Fruit fly (Drosophila melanogaster) whole organism, adult: ENCODE measurements around the gene CG15922.

Source experiments
- CG11617 ChIP-seq: fragments of 200-800 bp; sonication (Bioruptor generic); optimal IDR thresholded peaks from 2 replicates; lab custom pipeline; 2017; ENCODE audit warnings: mild to moderate bottlenecking, missing biosample characterization, missing genetic modification reagents, missing genetic modification characterization
- CG12768 ChIP-seq: fragments of 200-800 bp; sonication (Bioruptor generic); optimal IDR thresholded peaks from 2 replicates; lab custom pipeline; 2017; ENCODE audit warnings: missing biosample characterization, missing genetic modification characterization, mild to moderate bottlenecking, moderate library complexity, missing genetic modification reagents
- CG14711 ChIP-seq: fragments of 200-800 bp; sonication (Bioruptor generic); optimal IDR thresholded peaks from 2 replicates; lab custom pipeline; 2018; ENCODE audit warnings: missing biosample characterization, mild to moderate bottlenecking, missing genetic modification characterization, moderate library complexity
- CG1620 ChIP-seq: fragments of 200-800 bp; sonication (Bioruptor generic); optimal IDR thresholded peaks from 2 replicates; lab custom pipeline; 2016; ENCODE audit warnings: missing biosample characterization, missing genetic modification characterization
- CG33017 ChIP-seq: fragments of 200-800 bp; sonication (Bioruptor generic); optimal IDR thresholded peaks from 2 replicates; lab custom pipeline; 2018; ENCODE audit warnings: missing biosample characterization, mild to moderate bottlenecking, missing genetic modification characterization, moderate library complexity
- CG5204 ChIP-seq: fragments of 200-800 bp; sonication (Bioruptor generic); optimal IDR thresholded peaks from 2 replicates; lab custom pipeline; 2016; ENCODE audit warnings: missing biosample characterization, missing genetic modification characterization
- CG7045 ChIP-seq: fragments of 200-800 bp; sonication (Bioruptor generic); optimal IDR thresholded peaks from 2 replicates; lab custom pipeline; 2017; ENCODE audit warnings: missing biosample characterization, mild to moderate bottlenecking, missing genetic modification characterization
- CG7101 ChIP-seq: fragments of 200-800 bp; sonication (Bioruptor generic); optimal IDR thresholded peaks from 2 replicates; lab custom pipeline; 2018; ENCODE audit warnings: missing biosample characterization, mild to moderate bottlenecking, missing genetic modification characterization, moderate library complexity
- Clk ChIP-seq: fragments of 200-800 bp; sonication (Bioruptor generic); optimal IDR thresholded peaks from 2 replicates; lab custom pipeline; 2017; ENCODE audit warnings: missing biosample characterization, missing genetic modification characterization
- Crg-1 ChIP-seq: fragments of 200-800 bp; sonication (Bioruptor generic); optimal IDR thresholded peaks from 2 replicates; lab custom pipeline; 2016; ENCODE audit warnings: missing biosample characterization, missing genetic modification characterization
- Hr96 ChIP-seq: fragments of 200-800 bp; sonication (Bioruptor generic); optimal IDR thresholded peaks from 2 replicates; lab custom pipeline; 2016; ENCODE audit warnings: missing biosample characterization, missing genetic modification characterization
- Mnt ChIP-seq: fragments of 200-800 bp; sonication (Bioruptor generic); optimal IDR thresholded peaks from 2 replicates; lab custom pipeline; 2016; ENCODE audit warnings: missing biosample characterization, mild to moderate bottlenecking, missing genetic modification characterization
- bab1 ChIP-seq: fragments of 200-800 bp; sonication (Bioruptor generic); optimal IDR thresholded peaks from 3 replicates; lab custom pipeline; 2019; ENCODE audit warnings: missing biosample characterization, mild to moderate bottlenecking, missing genetic modification characterization, moderate library complexity
- cic ChIP-seq: fragments of 200-800 bp; sonication (Bioruptor generic); optimal IDR thresholded peaks from 2 replicates; lab custom pipeline; 2017; ENCODE audit warnings: missing biosample characterization, mild to moderate bottlenecking, missing genetic modification characterization, moderate library complexity
- cnc ChIP-seq, 2 experiments: fragments of >200 bp; optimal IDR thresholded peaks; 2 replicates each; lab custom pipeline; 2017
- kay ChIP-seq: fragments of 200-800 bp; sonication (Bioruptor generic); peaks from one replicate; lab custom pipeline; 2016; ENCODE audit warnings: missing biosample characterization, missing genetic modification characterization, borderline replicate concordance
- ovo ChIP-seq: fragments of 200-800 bp; sonication (Bioruptor generic); optimal IDR thresholded peaks from 2 replicates; lab custom pipeline; 2016; ENCODE audit warnings: missing biosample characterization, missing genetic modification characterization
- pad ChIP-seq: fragments of 200-800 bp; sonication (Bioruptor generic); optimal IDR thresholded peaks from 3 replicates; lab custom pipeline; 2017; ENCODE audit warnings: missing biosample characterization, missing genetic modification characterization, mild to moderate bottlenecking, moderate library complexity, missing genetic modification reagents
- tj ChIP-seq: fragments of 200-800 bp; sonication (Bioruptor generic); optimal IDR thresholded peaks from 3 replicates; lab custom pipeline; 2017; ENCODE audit warnings: missing biosample characterization, mild to moderate bottlenecking, missing genetic modification characterization, moderate library complexity
- toe ChIP-seq: fragments of 200-800 bp; sonication (Bioruptor generic); optimal IDR thresholded peaks from 2 replicates; lab custom pipeline; 2016; ENCODE audit warnings: missing biosample characterization, missing genetic modification characterization

CG15922 gene

dm6 chr3R:20550632-20551486, 9.2 kb downstream of the CG15922 start:
- TF ChIP-seq CG7045 (GFP tag; lab: Kevin White, UChicago) (peak; percentile 52), pad (GFP tag; lab: Kevin White, UChicago) (peak; percentile 12), bab1 (GFP tag; lab: Kevin White, UChicago) (peak; percentile 36), cic (peak; percentile 73), cnc (optimal IDR thresholded peaks at IDR 0.05; lab: Kevin White, UChicago) (no peak), CG33017 (peak; percentile 36), ovo (peak; percentile 72), CG14711 (tag; lab: Kevin White, UChicago) (peak; percentile 17), Mnt (GFP tag; lab: Kevin White, UChicago) (peak; percentile 84), CG11617 (no peak), CG1620 (GFP tag; lab: Kevin White, UChicago) (no peak), Crg-1 (GFP tag; lab: Kevin White, UChicago) (peak; percentile 87), kay (GFP tag; lab: Kevin White, UChicago) (peak; percentile 73), Hr96 (GFP tag; lab: Kevin White, UChicago) (peak; percentile 64), tj (GFP tag; lab: Kevin White, UChicago) (no peak), CG7101 (tag; lab: Kevin White, UChicago) (peak; percentile 75), Clk (GFP tag; lab: Kevin White, UChicago) (peak; percentile 23), CG5204 (GFP tag; lab: Kevin White, UChicago) (no peak), toe (GFP tag; lab: Kevin White, UChicago) (no peak), CG12768 (peak; percentile 90)

- TF ChIP-seq cic (peak; percentile 75), Crg-1 (GFP tag; lab: Kevin White, UChicago) (no peak), Hr96 (GFP tag; lab: Kevin White, UChicago) (peak; percentile 44), cnc (optimal IDR thresholded peaks at IDR 0.05; lab: Kevin White, UChicago) (no peak), kay (GFP tag; lab: Kevin White, UChicago) (peak; percentile 65), CG11617 (peak; percentile 90), Mnt (GFP tag; lab: Kevin White, UChicago) (peak; percentile 77), CG7101 (tag; lab: Kevin White, UChicago) (peak; percentile 86), toe (GFP tag; lab: Kevin White, UChicago) (peak; percentile 63), CG33017 (peak; percentile 91), CG14711 (tag; lab: Kevin White, UChicago) (peak; percentile 86), CG1620 (GFP tag; lab: Kevin White, UChicago) (peak; percentile 79), CG5204 (GFP tag; lab: Kevin White, UChicago) (peak; percentile 77), ovo (peak; percentile 20), CG12768 (peak; percentile 85), tj (GFP tag; lab: Kevin White, UChicago) (peak; percentile 97), Clk (GFP tag; lab: Kevin White, UChicago) (peak; percentile 78), CG7045 (GFP tag; lab: Kevin White, UChicago) (peak; percentile 87), pad (GFP tag; lab: Kevin White, UChicago) (peak; percentile 80), bab1 (GFP tag; lab: Kevin White, UChicago) (peak; percentile 85)
Measured at dm6 chr3R:20549855-20550603, 10.1 kb downstream of the CG15922 start.

DNA sequence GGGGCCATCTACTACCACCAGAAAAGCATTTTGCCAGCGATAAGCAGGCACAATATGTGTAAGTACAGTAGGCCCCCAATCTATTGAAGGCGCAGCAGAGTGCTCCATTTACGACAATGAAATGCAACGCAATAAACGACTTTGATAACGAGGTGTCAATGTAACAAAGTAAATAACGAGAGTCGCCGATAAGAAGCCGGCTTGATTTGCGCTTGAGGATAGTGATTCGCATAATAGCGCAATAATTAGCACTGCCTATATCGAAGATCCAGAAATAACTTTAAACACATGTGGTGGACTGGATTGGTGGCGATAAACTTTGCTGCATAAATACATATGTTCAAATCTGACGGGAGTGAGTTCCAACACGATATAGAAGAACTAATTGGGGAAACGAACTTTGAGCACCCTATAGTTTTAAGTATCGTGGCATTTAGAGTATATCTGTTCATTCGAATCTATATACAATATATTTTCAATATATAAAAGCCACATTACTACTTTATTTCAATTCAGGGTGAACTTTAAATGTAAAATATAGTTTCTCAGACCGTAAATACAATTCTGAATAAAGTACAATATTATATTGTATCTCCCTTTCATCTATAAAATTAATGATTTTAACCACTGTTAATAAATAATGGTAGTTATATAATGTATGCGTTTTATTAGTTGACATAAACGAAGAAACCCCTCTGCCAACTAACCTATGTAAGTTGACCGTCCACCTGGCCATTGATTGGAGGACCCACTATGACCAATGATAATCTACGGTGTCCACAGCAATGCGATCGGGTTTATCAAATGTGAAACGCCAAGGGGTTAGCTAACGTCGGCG, 10.8 kb downstream of the CG15922 start:
- peak; percentile 36 for TF ChIP-seq toe (GFP tag; lab: Kevin White, UChicago)
- peak; percentile 63 for TF ChIP-seq Clk (GFP tag; lab: Kevin White, UChicago)
- TF ChIP-seq CG7101 (tag; lab: Kevin White, UChicago), result peak; percentile 24
- TF ChIP-seq CG1620 (GFP tag; lab: Kevin White, UChicago), result no peak
- TF ChIP-seq tj (GFP tag; lab: Kevin White, UChicago), result no peak
- TF ChIP-seq CG33017, result peak; percentile 60
- TF ChIP-seq pad (GFP tag; lab: Kevin White, UChicago), result peak; percentile 7
- TF ChIP-seq CG12768, result peak; percentile 63
- TF ChIP-seq Hr96 (GFP tag; lab: Kevin White, UChicago), result no peak
- peak; percentile 64 for TF ChIP-seq kay (GFP tag; lab: Kevin White, UChicago)
- TF ChIP-seq cic, result peak; percentile 92
- TF ChIP-seq CG11617, result no peak
- TF ChIP-seq CG14711 (tag; lab: Kevin White, UChicago), result no peak
- no peak for TF ChIP-seq cnc (optimal IDR thresholded peaks at IDR 0.05; lab: Kevin White, UChicago)
- no peak for TF ChIP-seq CG5204 (GFP tag; lab: Kevin White, UChicago)
- TF ChIP-seq Mnt (GFP tag; lab: Kevin White, UChicago), result peak; percentile 71
- peak; percentile 29 for TF ChIP-seq ovo
- peak; percentile 60 for TF ChIP-seq CG7045 (GFP tag; lab: Kevin White, UChicago)
- no peak for TF ChIP-seq Crg-1 (GFP tag; lab: Kevin White, UChicago)
- no peak for TF ChIP-seq bab1 (GFP tag; lab: Kevin White, UChicago)

dm6 chr3R:20548255-20548654, 11.8 kb downstream of the CG15922 start:
- TF ChIP-seq ovo, result no peak
- no peak for TF ChIP-seq Crg-1 (GFP tag; lab: Kevin White, UChicago)
- no peak for TF ChIP-seq Hr96 (GFP tag; lab: Kevin White, UChicago)
- no peak for TF ChIP-seq CG7045 (GFP tag; lab: Kevin White, UChicago)
- no peak for TF ChIP-seq cnc (optimal IDR thresholded peaks at IDR 0.05; lab: Kevin White, UChicago)
- TF ChIP-seq CG14711 (tag; lab: Kevin White, UChicago), result no peak
- no peak for TF ChIP-seq CG1620 (GFP tag; lab: Kevin White, UChicago)
- TF ChIP-seq toe (GFP tag; lab: Kevin White, UChicago), result no peak
- no peak for TF ChIP-seq bab1 (GFP tag; lab: Kevin White, UChicago)
- no peak for TF ChIP-seq kay (GFP tag; lab: Kevin White, UChicago)
- no peak for TF ChIP-seq cic
- no peak for TF ChIP-seq CG33017
- no peak for TF ChIP-seq pad (GFP tag; lab: Kevin White, UChicago)
